Fruit fly (Drosophila melanogaster) whole organism, embryonic: Measurements from ENCODE around the gene CG7579.

Experiments
- Asciz ChIP-seq: fragments of 200-800 bp; sonication (Bioruptor generic); optimal IDR thresholded peaks from 2 replicates; lab custom pipeline; 2017; ENCODE audit warnings: missing biosample characterization, mild to moderate bottlenecking, missing genetic modification characterization, missing genetic modification reagents
- Blimp-1 ChIP-seq: fragments of 200-800 bp; sonication (Bioruptor generic); optimal IDR thresholded peaks from 3 replicates; lab custom pipeline; 2018; ENCODE audit warnings: missing biosample characterization, missing genetic modification characterization, mild to moderate bottlenecking, moderate library complexity, missing genetic modification reagents
- CG10147 ChIP-seq: fragments of 200-800 bp; sonication (Bioruptor generic); optimal IDR thresholded peaks from 2 replicates; lab custom pipeline; 2019; ENCODE audit warnings: missing biosample characterization, mild to moderate bottlenecking, missing genetic modification characterization, moderate library complexity
- CG10209 ChIP-seq: fragments of 200-800 bp; sonication (Bioruptor generic); optimal IDR thresholded peaks from 3 replicates; lab custom pipeline; 2017; ENCODE audit warnings: missing biosample characterization, mild to moderate bottlenecking, missing genetic modification characterization, missing genetic modification reagents
- CG1024 ChIP-seq: fragments of 200-800 bp; sonication (Bioruptor generic); IDR thresholded peaks from 2 replicates; pipeline ENCODE4 v1.3.6; 2022; ENCODE audit warnings: missing biosample characterization, missing genetic modification characterization
- CG10959 ChIP-seq: fragments of 200-800 bp; sonication (Bioruptor generic); IDR thresholded peaks from 2 replicates; pipeline ENCODE4 v1.3.6; 2022; ENCODE audit warnings: missing biosample characterization, missing genetic modification characterization
- CG12104 ChIP-seq: fragments of 200-800 bp; sonication (Bioruptor generic); optimal IDR thresholded peaks from 3 replicates; lab custom pipeline; 2016; ENCODE audit warnings: missing biosample characterization, missing genetic modification characterization
- CG13424 ChIP-seq: fragments of 200-800 bp; sonication (Bioruptor generic); optimal IDR thresholded peaks from 2 replicates; lab custom pipeline; 2019; ENCODE audit warnings: missing biosample characterization, mild to moderate bottlenecking, missing genetic modification characterization, moderate library complexity
- CG14050 ChIP-seq: fragments of 200-800 bp; sonication (Bioruptor generic); IDR thresholded peaks from 3 replicates; pipeline ENCODE4 v1.3.6; 2022; ENCODE audit warnings: missing biosample characterization, missing genetic modification characterization
- CG15269 ChIP-seq: fragments of 200-800 bp; sonication (Bioruptor generic); optimal IDR thresholded peaks from 2 replicates; lab custom pipeline; 2018; ENCODE audit warnings: missing biosample characterization, mild to moderate bottlenecking, missing genetic modification characterization, moderate library complexity
- CG15601 ChIP-seq: fragments of 200-800 bp; sonication (Bioruptor generic); optimal IDR thresholded peaks from 3 replicates; lab custom pipeline; 2019; ENCODE audit warnings: missing biosample characterization, mild to moderate bottlenecking, missing genetic modification characterization, moderate library complexity
- CG15696 ChIP-seq: fragments of 200-800 bp; sonication (Bioruptor generic); optimal IDR thresholded peaks from 2 replicates; lab custom pipeline; 2019; ENCODE audit warnings: missing biosample characterization, mild to moderate bottlenecking, missing genetic modification characterization, moderate library complexity
- CG16815 ChIP-seq: fragments of 200-800 bp; sonication (Bioruptor generic); optimal IDR thresholded peaks from 3 replicates; lab custom pipeline; 2017; ENCODE audit warnings: missing biosample characterization, mild to moderate bottlenecking, missing genetic modification characterization
- CG17328 ChIP-seq: fragments of 200-800 bp; sonication (Bioruptor generic); IDR thresholded peaks from 2 replicates; pipeline ENCODE4 v1.3.6; 2022; ENCODE audit warnings: missing biosample characterization, missing genetic modification characterization
- CG17359 ChIP-seq: fragments of 200-800 bp; sonication (Bioruptor generic); optimal IDR thresholded peaks from 3 replicates; lab custom pipeline; 2018; ENCODE audit warnings: missing biosample characterization, mild to moderate bottlenecking, missing genetic modification characterization, moderate library complexity
- CG17361 ChIP-seq: fragments of 200-800 bp; sonication (Bioruptor generic); IDR thresholded peaks from 3 replicates; pipeline ENCODE4 v1.3.6; 2022; ENCODE audit warnings: missing biosample characterization, missing genetic modification characterization
- CG18262 ChIP-seq: fragments of 200-800 bp; optimal IDR thresholded peaks from 3 replicates; lab custom pipeline; 2019; ENCODE audit warnings: missing biosample characterization, mild to moderate bottlenecking, missing genetic modification characterization, moderate library complexity
- CG18619 ChIP-seq: fragments of 200-800 bp; sonication (Bioruptor generic); optimal IDR thresholded peaks from 3 replicates; lab custom pipeline; 2017; ENCODE audit warnings: missing biosample characterization, mild to moderate bottlenecking, missing genetic modification characterization
- CG2875 ChIP-seq: fragments of 200-800 bp; sonication (Bioruptor generic); optimal IDR thresholded peaks from 2 replicates; lab custom pipeline; 2017; ENCODE audit warnings: missing biosample characterization, mild to moderate bottlenecking, missing genetic modification characterization, missing genetic modification reagents
- CG3065 ChIP-seq: fragments of 200-800 bp; sonication (Bioruptor generic); optimal IDR thresholded peaks from 2 replicates; lab custom pipeline; 2016; ENCODE audit warnings: missing biosample characterization, missing genetic modification characterization
- CG31441 ChIP-seq: fragments of 200-800 bp; sonication (Bioruptor generic); IDR thresholded peaks from 2 replicates; pipeline ENCODE4 v1.3.6; 2022; ENCODE audit warnings: missing biosample characterization, missing genetic modification characterization
- CG32772 ChIP-seq: fragments of 200-800 bp; sonication (Bioruptor generic); IDR thresholded peaks from 2 replicates; pipeline ENCODE4 v1.3.6; 2022; ENCODE audit warnings: missing biosample characterization, missing genetic modification characterization
- CG4424 ChIP-seq: fragments of 200-800 bp; sonication (Bioruptor generic); optimal IDR thresholded peaks from 3 replicates; lab custom pipeline; 2016; ENCODE audit warnings: missing biosample characterization, missing genetic modification characterization
- CG7556 ChIP-seq: fragments of 200-800 bp; sonication (Bioruptor generic); optimal IDR thresholded peaks from 2 replicates; lab custom pipeline; 2017; ENCODE audit warnings: missing biosample characterization, mild to moderate bottlenecking, missing genetic modification characterization
- CG7745 ChIP-seq: fragments of 200-800 bp; sonication (Bioruptor generic); optimal IDR thresholded peaks from 2 replicates; lab custom pipeline; 2018; ENCODE audit warnings: missing biosample characterization, mild to moderate bottlenecking, missing genetic modification characterization, moderate library complexity
- CG9727 ChIP-seq: fragments of 200-800 bp; sonication (Bioruptor generic); optimal IDR thresholded peaks from 3 replicates; lab custom pipeline; 2017; ENCODE audit warnings: missing biosample characterization, mild to moderate bottlenecking, missing genetic modification characterization
- CoRest ChIP-seq: fragments of 200-800 bp; sonication (Bioruptor generic); optimal IDR thresholded peaks from 3 replicates; lab custom pipeline; 2018; ENCODE audit warnings: missing biosample characterization, mild to moderate bottlenecking, missing genetic modification characterization, moderate library complexity
- D19A ChIP-seq: fragments of 200-800 bp; optimal IDR thresholded peaks from 3 replicates; lab custom pipeline; 2019; ENCODE audit warnings: missing biosample characterization, mild to moderate bottlenecking, missing genetic modification characterization, moderate library complexity
- HLH3B ChIP-seq: fragments of 200-800 bp; sonication (Bioruptor generic); IDR thresholded peaks from 2 replicates; pipeline ENCODE4 v1.3.6; 2022; ENCODE audit warnings: missing biosample characterization, missing genetic modification characterization
- Hmx ChIP-seq: fragments of 200-800 bp; sonication (Bioruptor generic); optimal IDR thresholded peaks from 2 replicates; lab custom pipeline; 2016; ENCODE audit warnings: missing biosample characterization, missing genetic modification characterization
- Hr51 ChIP-seq, 2 experiments: fragments of 200-800 bp; sonication (Bioruptor generic); optimal IDR thresholded peaks; 2 replicates in 1 of 2; 3 replicates in 1 of 2; lab custom pipeline; 2016 to 2018; ENCODE audit warnings: missing biosample characterization in 2 of 2, missing genetic modification characterization in 2 of 2, mild to moderate bottlenecking in 1 of 2, moderate library complexity in 1 of 2
- Myb ChIP-seq: fragments of 200-800 bp; sonication (Bioruptor generic); optimal IDR thresholded peaks from 2 replicates; lab custom pipeline; 2016; ENCODE audit warnings: missing biosample characterization, missing genetic modification characterization
- Pdp1 ChIP-seq, 2 experiments: fragments of 200-800 bp; sonication (Bioruptor generic); optimal IDR thresholded peaks; 3 replicates each; lab custom pipeline; 2016; ENCODE audit warnings: missing biosample characterization in 2 of 2, missing genetic modification characterization in 2 of 2, mild to moderate bottlenecking in 1 of 2, moderate library complexity in 1 of 2
- Rx ChIP-seq: fragments of 200-800 bp; sonication (Bioruptor generic); IDR thresholded peaks from 2 replicates; pipeline ENCODE4 v1.3.6; 2022; ENCODE audit warnings: missing biosample characterization, missing genetic modification characterization
- Sox102F ChIP-seq: fragments of 200-800 bp; sonication (Bioruptor generic); optimal IDR thresholded peaks from 2 replicates; lab custom pipeline; 2018; ENCODE audit warnings: missing biosample characterization, mild to moderate bottlenecking, missing genetic modification characterization, moderate library complexity
- Sry-β ChIP-seq: fragments of 200-800 bp; sonication (Bioruptor generic); optimal IDR thresholded peaks from 2 replicates; lab custom pipeline; 2018; ENCODE audit warnings: missing biosample characterization, mild to moderate bottlenecking, missing genetic modification characterization, moderate library complexity
- Usf ChIP-seq: fragments of 200-800 bp; sonication (Bioruptor generic); optimal IDR thresholded peaks from 2 replicates; lab custom pipeline; 2017; ENCODE audit warnings: missing genotype, missing biosample characterization, missing genetic modification characterization
- Vsx1 ChIP-seq: fragments of 200-800 bp; sonication (Bioruptor generic); optimal IDR thresholded peaks from 2 replicates; lab custom pipeline; 2017; ENCODE audit warnings: missing biosample characterization, mild to moderate bottlenecking, missing genetic modification characterization, missing genetic modification reagents
- abd-A ChIP-seq: fragments of 200-800 bp; sonication (Bioruptor generic); optimal IDR thresholded peaks from 3 replicates; lab custom pipeline; 2019; ENCODE audit warnings: missing biosample characterization, mild to moderate bottlenecking, missing genetic modification characterization, moderate library complexity
- az2 ChIP-seq: fragments of 200-800 bp; sonication (Bioruptor generic); optimal IDR thresholded peaks from 3 replicates; lab custom pipeline; 2016; ENCODE audit warnings: missing biosample characterization, missing genetic modification characterization
- grn ChIP-seq: fragments of 200-800 bp; sonication (Bioruptor generic); optimal IDR thresholded peaks from 3 replicates; lab custom pipeline; 2017; ENCODE audit warnings: missing biosample characterization, missing genetic modification characterization
- ind ChIP-seq: fragments of 200-800 bp; sonication (Bioruptor generic); optimal IDR thresholded peaks from 3 replicates; lab custom pipeline; 2016; ENCODE audit warnings: missing biosample characterization, missing genetic modification characterization
- kni ChIP-seq: fragments of 200-800 bp; sonication (Bioruptor generic); optimal IDR thresholded peaks from 3 replicates; lab custom pipeline; 2017; ENCODE audit warnings: mild to moderate bottlenecking, missing biosample characterization, missing genetic modification reagents, missing genetic modification characterization
- nmo ChIP-seq: fragments of 200-800 bp; sonication (Bioruptor generic); optimal IDR thresholded peaks from 2 replicates; lab custom pipeline; 2018; ENCODE audit warnings: missing biosample characterization, mild to moderate bottlenecking, missing genetic modification characterization, moderate library complexity
- run ChIP-seq: fragments of 200-800 bp; sonication (Bioruptor generic); optimal IDR thresholded peaks from 3 replicates; lab custom pipeline; 2018; ENCODE audit warnings: missing biosample characterization, mild to moderate bottlenecking, missing genetic modification characterization
- sens ChIP-seq: fragments of 200-800 bp; sonication (Bioruptor generic); peaks from one replicate; lab custom pipeline; 2016; ENCODE audit warnings: missing biosample characterization, missing genetic modification characterization
- sr ChIP-seq: fragments of 200-800 bp; sonication (Bioruptor generic); IDR thresholded peaks from 3 replicates; pipeline ENCODE4 v1.3.6; 2022; ENCODE audit warnings: missing biosample characterization, missing genetic modification characterization
- wor ChIP-seq: fragments of 200-800 bp; sonication (Bioruptor generic); IDR thresholded peaks from 2 replicates; pipeline ENCODE4 v1.3.6; 2022; ENCODE audit warnings: missing biosample characterization, missing genetic modification characterization

Gene CG7579

dm6 chr3L:15692794-15693532 is 9.7 kb upstream of the CG7579 start (continued):
- TF ChIP-seq HLH3B (GFP tag; lab: Robert Waterston, UW): peak; percentile 1; the same call in 1 of the 2 replicates
- 0 out of 2 replicates have a peak, but pooled peaks have one; percentile 12 for TF ChIP-seq CG17328 (GFP tag; lab: Robert Waterston, UW)
- TF ChIP-seq CG17361 (GFP tag; lab: Robert Waterston, UW): peak; percentile 82
- peak; percentile 72 for TF ChIP-seq CG9727 (GFP tag; lab: Kevin White, UChicago)
- TF ChIP-seq CG15696 (tag; lab: Kevin White, UChicago): peak; percentile 38
- peak; percentile 66 for TF ChIP-seq CG4424 (GFP tag; lab: Kevin White, UChicago)
- no peak for TF ChIP-seq Vsx1
- peak; percentile 20 for TF ChIP-seq CG16815 (GFP tag; lab: Kevin White, UChicago)
- TF ChIP-seq CG15601 (tag; lab: Kevin White, UChicago): peak; percentile 28
- peak; percentile 77 for TF ChIP-seq nmo
- no peak for TF ChIP-seq Sry-β (GFP tag; lab: Kevin White, UChicago)
- peak in 1 of 2 experiments; percentile 35 for TF ChIP-seq Pdp1 (GFP tag; optimal IDR thresholded peaks at IDR 0.05; lab: Kevin White, UChicago)
- peak; percentile 38 for TF ChIP-seq CG17359 (tag; lab: Kevin White, UChicago)
- peak; percentile 12; the same call in 1 of the 2 replicates for TF ChIP-seq Rx
- peak; percentile 38 for TF ChIP-seq CG7556 (GFP tag; lab: Kevin White, UChicago)
- peak; percentile 87 for TF ChIP-seq grn
- TF ChIP-seq CG10147 (GFP tag; lab: Kevin White, UChicago): no peak
- TF ChIP-seq CG1024 (GFP tag; lab: Robert Waterston, UW): 0 out of 2 replicates have a peak, but pooled peaks have one; percentile 6
- no peak for TF ChIP-seq CG2875 (GFP tag; lab: Kevin White, UChicago)
- TF ChIP-seq CG3065 (GFP tag; lab: Kevin White, UChicago): no peak
- TF ChIP-seq Hr51 (GFP tag; optimal IDR thresholded peaks at IDR 0.05; lab: Kevin White, UChicago): peak in 1 of 2 experiments; percentile 55
- peak; percentile 60 for TF ChIP-seq Sox102F (GFP tag; lab: Kevin White, UChicago)
- no peak for TF ChIP-seq CG32772
- no peak for TF ChIP-seq Hmx (GFP tag; lab: Kevin White, UChicago)
- TF ChIP-seq ind (GFP tag; lab: Kevin White, UChicago): peak; percentile 15
- TF ChIP-seq CG12104 (GFP tag; lab: Kevin White, UChicago): peak; percentile 35
- 0 out of 2 replicates have a peak, but pooled peaks have one; percentile 8 for TF ChIP-seq CG10959 (GFP tag; lab: Robert Waterston, UW)
- peak; percentile 47 for TF ChIP-seq CoRest (tag; lab: Kevin White, UChicago)
- peak; percentile 69 for TF ChIP-seq sens (GFP tag; lab: Kevin White, UChicago)
- peak; percentile 60 for TF ChIP-seq kni
- no peak for TF ChIP-seq CG14050 (GFP tag; lab: Robert Waterston, UW)
- peak; percentile 46 for TF ChIP-seq abd-A (tag; lab: Kevin White, UChicago)
- peak; percentile 39 for TF ChIP-seq CG13424 (tag; lab: Kevin White, UChicago)
- TF ChIP-seq CG15269: peak; percentile 27
- peak; percentile 63 for TF ChIP-seq CG31441 (GFP tag; lab: Robert Waterston, UW)
- TF ChIP-seq sr (GFP tag; lab: Robert Waterston, UW): 0 out of 3 replicates have a peak, but pooled peaks have one; percentile 16
- peak; percentile 43 for TF ChIP-seq Asciz
- TF ChIP-seq CG18262 (tag; lab: Kevin White, UChicago): peak; percentile 81
- peak; percentile 0 for TF ChIP-seq run (tag; lab: Kevin White, UChicago)
- peak; percentile 47 for TF ChIP-seq D19A
- TF ChIP-seq CG10209 (GFP tag; lab: Kevin White, UChicago): peak; percentile 40
- TF ChIP-seq az2 (GFP tag; lab: Kevin White, UChicago): peak; percentile 51
- no peak for TF ChIP-seq CG7745 (tag; lab: Kevin White, UChicago)
- no peak for TF ChIP-seq wor
- TF ChIP-seq Usf (GFP tag; lab: Kevin White, UChicago): peak; percentile 1
- peak; percentile 38 for TF ChIP-seq CG18619 (GFP tag; lab: Kevin White, UChicago)
- TF ChIP-seq Myb (GFP tag; lab: Kevin White, UChicago): no peak
- TF ChIP-seq Blimp-1 (GFP tag; lab: Kevin White, UChicago): peak; percentile 36
